Fruit fly (Drosophila melanogaster) whole organism, embryonic: ENCODE data around the gene CG33966.
A peak's percentile ranks its signal among the peaks of the same experiment; 100 is the strongest.

ENCODE experiments used
- Atf-2 ChIP-seq: fragments of 200-800 bp; sonication (Bioruptor generic); optimal IDR thresholded peaks from 2 replicates; lab custom pipeline; 2016; ENCODE audit warnings: missing biosample characterization, missing genetic modification characterization
- CG10267 ChIP-seq: fragments of 200-800 bp; sonication (Bioruptor generic); optimal IDR thresholded peaks from 2 replicates; lab custom pipeline; 2018; ENCODE audit warnings: missing biosample characterization, mild to moderate bottlenecking, missing genetic modification characterization, moderate library complexity
- CG12071 ChIP-seq: fragments of 200-800 bp; sonication (Bioruptor generic); optimal IDR thresholded peaks from 3 replicates; lab custom pipeline; 2018; ENCODE audit warnings: missing biosample characterization, mild to moderate bottlenecking, missing genetic modification characterization
- CG12299 ChIP-seq: fragments of 200-800 bp; sonication (Bioruptor generic); optimal IDR thresholded peaks from 2 replicates; lab custom pipeline; 2018; ENCODE audit warnings: missing biosample characterization, mild to moderate bottlenecking, missing genetic modification characterization
- CG12391 ChIP-seq: fragments of 200-800 bp; sonication (Bioruptor generic); optimal IDR thresholded peaks from 3 replicates; lab custom pipeline; 2018; ENCODE audit warnings: missing biosample characterization, mild to moderate bottlenecking, missing genetic modification characterization, moderate library complexity
- CG13424 ChIP-seq: fragments of 200-800 bp; sonication (Bioruptor generic); optimal IDR thresholded peaks from 2 replicates; lab custom pipeline; 2019; ENCODE audit warnings: missing biosample characterization, mild to moderate bottlenecking, missing genetic modification characterization, moderate library complexity
- CG13894 ChIP-seq: fragments of 200-800 bp; sonication (Bioruptor generic); optimal IDR thresholded peaks from 3 replicates; lab custom pipeline; 2018; ENCODE audit warnings: missing biosample characterization, mild to moderate bottlenecking, missing genetic modification characterization, moderate library complexity
- CG14441 ChIP-seq: fragments of 200-800 bp; sonication (Bioruptor generic); IDR thresholded peaks from 2 replicates; pipeline ENCODE4 v1.3.6; 2022; ENCODE audit warnings: missing biosample characterization, missing genetic modification characterization
- CG1529 ChIP-seq: fragments of 200-800 bp; sonication (Bioruptor generic); optimal IDR thresholded peaks from 3 replicates; lab custom pipeline; 2018; ENCODE audit warnings: missing biosample characterization, missing genetic modification characterization
- CG1602 ChIP-seq: fragments of 200-800 bp; sonication (Bioruptor generic); optimal IDR thresholded peaks from 3 replicates; lab custom pipeline; 2016; ENCODE audit warnings: missing biosample characterization, missing genetic modification characterization
- CG17612 ChIP-seq: fragments of 200-800 bp; sonication (Bioruptor generic); IDR thresholded peaks from 2 replicates; pipeline ENCODE4 v1.3.6; 2022; ENCODE audit warnings: missing biosample characterization, missing genetic modification characterization
- CG17802 ChIP-seq: fragments of 200-800 bp; sonication (Bioruptor generic); optimal IDR thresholded peaks from 2 replicates; lab custom pipeline; 2018; ENCODE audit warnings: missing biosample characterization, mild to moderate bottlenecking, missing genetic modification characterization, moderate library complexity
- CG1792 ChIP-seq: fragments of 200-800 bp; sonication (Bioruptor generic); optimal IDR thresholded peaks from 2 replicates; lab custom pipeline; 2016; ENCODE audit warnings: missing biosample characterization, missing genetic modification characterization
- CG18011 ChIP-seq: fragments of 200-800 bp; sonication (Bioruptor generic); optimal IDR thresholded peaks from 2 replicates; lab custom pipeline; 2017; ENCODE audit warnings: missing biosample characterization, missing genetic modification characterization, mild to moderate bottlenecking, moderate library complexity, missing genotype
- CG2712 ChIP-seq: fragments of 200-800 bp; optimal IDR thresholded peaks from 3 replicates; lab custom pipeline; 2019; ENCODE audit warnings: missing biosample characterization, mild to moderate bottlenecking, missing genetic modification characterization, moderate library complexity
- CG30403 ChIP-seq: fragments of 200-800 bp; sonication (Bioruptor generic); optimal IDR thresholded peaks from 3 replicates; lab custom pipeline; 2016; ENCODE audit warnings: missing biosample characterization, missing genetic modification characterization
- CG31224 ChIP-seq: fragments of 200-800 bp; sonication (Bioruptor generic); IDR thresholded peaks from 2 replicates; pipeline ENCODE4 v1.3.6; 2022; ENCODE audit warnings: missing biosample characterization, missing genetic modification characterization
- CG31365 ChIP-seq: fragments of 200-800 bp; sonication (Bioruptor generic); optimal IDR thresholded peaks from 2 replicates; lab custom pipeline; 2018; ENCODE audit warnings: missing biosample characterization, mild to moderate bottlenecking, missing genetic modification characterization
- CG33557 ChIP-seq: fragments of 200-800 bp; sonication (Bioruptor generic); optimal IDR thresholded peaks from 2 replicates; lab custom pipeline; 2019; ENCODE audit warnings: missing biosample characterization, mild to moderate bottlenecking, missing genetic modification characterization, moderate library complexity
- CG4360 ChIP-seq: fragments of 200-800 bp; sonication (Bioruptor generic); IDR thresholded peaks from 2 replicates; pipeline ENCODE4 v1.3.6; 2022; ENCODE audit warnings: missing biosample characterization, missing genetic modification characterization
- CG7963 ChIP-seq: fragments of 200-800 bp; sonication (Bioruptor generic); IDR thresholded peaks from 3 replicates; pipeline ENCODE4 v1.3.6; 2022; ENCODE audit warnings: missing biosample characterization, missing genetic modification characterization; ENCODE audit not compliant: partially characterized antibody
- CG8089 ChIP-seq: fragments of 200-800 bp; sonication (Bioruptor generic); optimal IDR thresholded peaks from 3 replicates; lab custom pipeline; 2016; ENCODE audit warnings: missing biosample characterization, missing genetic modification characterization
- CG8765 ChIP-seq: fragments of 200-800 bp; sonication (Bioruptor generic); IDR thresholded peaks from 2 replicates; pipeline ENCODE4 v1.3.6; 2022; ENCODE audit warnings: missing biosample characterization, missing genetic modification characterization
- CG9609 ChIP-seq: fragments of 200-800 bp; sonication (Bioruptor generic); optimal IDR thresholded peaks from 3 replicates; lab custom pipeline; 2016; ENCODE audit warnings: missing biosample characterization, missing genetic modification characterization
- Dad ChIP-seq: fragments of 200-800 bp; sonication (Bioruptor generic); optimal IDR thresholded peaks from 3 replicates; lab custom pipeline; 2016; ENCODE audit warnings: missing biosample characterization, missing genetic modification characterization
- Dll ChIP-seq: fragments of 200-800 bp; sonication (Bioruptor generic); IDR thresholded peaks from 4 replicates; pipeline ENCODE4 v1.3.6; 2022; ENCODE audit warnings: missing biosample characterization, missing genetic modification characterization; ENCODE audit not compliant: partially characterized antibody
- HLHmδ ChIP-seq: fragments of 200-800 bp; sonication (Bioruptor generic); optimal IDR thresholded peaks from 2 replicates; lab custom pipeline; 2018; ENCODE audit warnings: missing biosample characterization, mild to moderate bottlenecking, missing genetic modification characterization, moderate library complexity
- Hey ChIP-seq: fragments of 200-800 bp; sonication (Bioruptor generic); optimal IDR thresholded peaks from 3 replicates; lab custom pipeline; 2018; ENCODE audit warnings: missing biosample characterization, mild to moderate bottlenecking, missing genetic modification characterization
- Hmr ChIP-seq: fragments of 200-800 bp; sonication (Bioruptor generic); optimal IDR thresholded peaks from 3 replicates; lab custom pipeline; 2017; ENCODE audit warnings: mild to moderate bottlenecking, missing biosample characterization, missing genetic modification reagents, missing genetic modification characterization
- Hmx ChIP-seq: fragments of 200-800 bp; sonication (Bioruptor generic); optimal IDR thresholded peaks from 2 replicates; lab custom pipeline; 2016; ENCODE audit warnings: missing biosample characterization, missing genetic modification characterization
- Lpt ChIP-seq: fragments of >200 bp; optimal IDR thresholded peaks from 2 replicates; lab custom pipeline; 2018; ENCODE audit warnings: missing biosample characterization, missing genetic modification characterization
- Meics ChIP-seq: fragments of 200-800 bp; sonication (Bioruptor generic); optimal IDR thresholded peaks from 2 replicates; lab custom pipeline; 2017; ENCODE audit warnings: missing biosample characterization, mild to moderate bottlenecking, missing genetic modification characterization
- Oli ChIP-seq: fragments of 200-800 bp; sonication (Bioruptor generic); optimal IDR thresholded peaks from 2 replicates; lab custom pipeline; 2018; ENCODE audit warnings: missing biosample characterization, mild to moderate bottlenecking, missing genetic modification characterization, moderate library complexity
- Sin3A ChIP-seq: fragments of >200 bp; optimal IDR thresholded peaks from 2 replicates; lab custom pipeline; 2018
- abd-A ChIP-seq: fragments of 200-800 bp; sonication (Bioruptor generic); optimal IDR thresholded peaks from 3 replicates; lab custom pipeline; 2019; ENCODE audit warnings: missing biosample characterization, mild to moderate bottlenecking, missing genetic modification characterization, moderate library complexity
- btn ChIP-seq: fragments of 200-800 bp; sonication (Bioruptor generic); optimal IDR thresholded peaks from 2 replicates; lab custom pipeline; 2016; ENCODE audit warnings: missing biosample characterization, missing genetic modification characterization
- cas ChIP-seq: fragments of 200-800 bp; sonication (Bioruptor generic); IDR thresholded peaks from 2 replicates; pipeline ENCODE4 v1.3.6; 2022; ENCODE audit warnings: missing biosample characterization, missing genetic modification characterization
- dimm ChIP-seq: fragments of 200-800 bp; sonication (Bioruptor generic); IDR thresholded peaks from 2 replicates; pipeline ENCODE4 v1.3.6; 2022; ENCODE audit warnings: missing biosample characterization, missing genetic modification characterization
- dpn ChIP-seq, 2 experiments: fragments of 200-800 bp; sonication (Bioruptor generic); optimal IDR thresholded peaks; 3 replicates each; lab custom pipeline; 2016; ENCODE audit warnings: missing biosample characterization in 2 of 2, missing genetic modification characterization in 2 of 2
- fd64A ChIP-seq: fragments of 200-800 bp; sonication (Bioruptor generic); optimal IDR thresholded peaks from 3 replicates; lab custom pipeline; 2018; ENCODE audit warnings: missing biosample characterization, mild to moderate bottlenecking, missing genetic modification characterization
- fd96Cb ChIP-seq: fragments of 200-800 bp; sonication (Bioruptor generic); optimal IDR thresholded peaks from 2 replicates; lab custom pipeline; 2018; ENCODE audit warnings: missing biosample characterization, mild to moderate bottlenecking, missing genetic modification characterization, moderate library complexity
- gcm ChIP-seq: fragments of 200-800 bp; sonication (Bioruptor generic); optimal IDR thresholded peaks from 2 replicates; lab custom pipeline; 2019; ENCODE audit warnings: missing biosample characterization, mild to moderate bottlenecking, missing genetic modification characterization, moderate library complexity
- grau ChIP-seq: fragments of 200-800 bp; optimal IDR thresholded peaks from 3 replicates; lab custom pipeline; 2019; ENCODE audit warnings: missing biosample characterization, mild to moderate bottlenecking, missing genetic modification characterization, moderate library complexity
- lbe ChIP-seq: fragments of 200-800 bp; sonication (Bioruptor generic); optimal IDR thresholded peaks from 2 replicates; lab custom pipeline; 2016; ENCODE audit warnings: missing biosample characterization, mild to moderate bottlenecking, missing genetic modification characterization
- lilli ChIP-seq: fragments of 200-800 bp; sonication (Bioruptor generic); optimal IDR thresholded peaks from 3 replicates; lab custom pipeline; 2016; ENCODE audit warnings: missing biosample characterization, missing genetic modification characterization
- mld ChIP-seq: fragments of 200-800 bp; sonication (Bioruptor generic); IDR thresholded peaks from 3 replicates; pipeline ENCODE4 v1.3.6; 2022; ENCODE audit warnings: missing biosample characterization, missing genetic modification characterization; ENCODE audit not compliant: partially characterized antibody
- onecut ChIP-seq: fragments of 200-800 bp; sonication (Bioruptor generic); IDR thresholded peaks from 2 replicates; pipeline ENCODE4 v1.3.6; 2022; ENCODE audit warnings: missing biosample characterization, missing genetic modification characterization
- pb ChIP-seq: fragments of 200-800 bp; sonication (Bioruptor generic); optimal IDR thresholded peaks from 3 replicates; lab custom pipeline; 2016; ENCODE audit warnings: missing biosample characterization, missing genetic modification characterization
- tin ChIP-seq: fragments of 200-800 bp; sonication (Bioruptor generic); optimal IDR thresholded peaks from 3 replicates; lab custom pipeline; 2016; ENCODE audit warnings: missing biosample characterization, missing genetic modification characterization
- trh ChIP-seq: fragments of 200-800 bp; sonication (Bioruptor generic); optimal IDR thresholded peaks from 2 replicates; lab custom pipeline; 2016; ENCODE audit warnings: missing biosample characterization, missing genetic modification characterization
- vfl ChIP-seq: fragments of 200-800 bp; sonication (Bioruptor generic); optimal IDR thresholded peaks from 2 replicates; lab custom pipeline; 2016; ENCODE audit warnings: missing biosample characterization, missing genetic modification characterization
- zf30C ChIP-seq: fragments of 200-800 bp; sonication (Bioruptor generic); optimal IDR thresholded peaks from 3 replicates; lab custom pipeline; 2018; ENCODE audit warnings: missing biosample characterization, mild to moderate bottlenecking, missing genetic modification characterization

The CG33966 gene

DNA sequence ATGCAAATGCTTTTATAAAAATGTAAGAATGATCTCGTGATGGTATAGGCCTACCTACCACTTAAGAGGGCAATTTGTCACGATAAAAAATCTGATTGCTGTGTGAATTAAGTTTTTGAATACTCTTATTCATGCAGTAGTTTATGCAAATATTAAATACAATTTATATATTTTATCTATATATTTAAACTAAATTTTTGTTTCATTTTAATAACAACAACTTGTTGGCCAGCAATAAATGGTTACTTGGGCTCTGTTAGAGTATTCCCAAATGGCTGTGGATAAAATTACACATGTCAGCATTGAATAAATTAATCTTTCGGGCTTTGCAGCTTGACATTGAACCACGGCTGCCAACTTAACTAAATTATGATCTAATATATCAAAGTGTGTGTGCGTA, 24.6 kb downstream of the CG33966 start (continued):
- TF ChIP-seq CG18011 (GFP tag; lab: Kevin White, UChicago) (no peak), CG8089 (no peak), dimm (GFP tag; lab: Robert Waterston, UW) (no peak), CG1602 (GFP tag; lab: Kevin White, UChicago) (no peak), fd64A (GFP tag; lab: Kevin White, UChicago) (no peak), lilli (GFP tag; lab: Kevin White, UChicago) (no peak), tin (GFP tag; lab: Kevin White, UChicago) (no peak), CG12299 (tag; lab: Kevin White, UChicago) (no peak), CG9609 (GFP tag; lab: Kevin White, UChicago) (no peak), CG7963 (no peak), CG2712 (no peak), vfl (GFP tag; lab: Kevin White, UChicago) (no peak), Sin3A (lab: Kevin White, UChicago) (no peak), CG13424 (peak; percentile 27), CG1529 (GFP tag; lab: Kevin White, UChicago) (no peak), CG1792 (no peak), Dad (GFP tag; lab: Kevin White, UChicago) (no peak), lbe (GFP tag; lab: Kevin White, UChicago) (no peak), CG31365 (tag; lab: Kevin White, UChicago) (no peak), onecut (no peak), grau (tag; lab: Kevin White, UChicago) (peak; percentile 58), Meics (peak; percentile 34), CG17612 (GFP tag; lab: Robert Waterston, UW) (no peak), Lpt (no peak), Hmx (GFP tag; lab: Kevin White, UChicago) (no peak), CG8765 (GFP tag; lab: Robert Waterston, UW) (no peak), mld (no peak), CG13894 (tag; lab: Kevin White, UChicago) (no peak), cas (no peak), Atf-2 (no peak), CG31224 (GFP tag; lab: Robert Waterston, UW) (no peak), fd96Cb (no peak), zf30C (GFP tag; lab: Kevin White, UChicago) (no peak), CG12071 (GFP tag; lab: Kevin White, UChicago) (no peak), Dll (GFP tag; lab: Robert Waterston, UW) (no peak), Oli (no peak), CG30403 (GFP tag; lab: Kevin White, UChicago) (peak; percentile 18), gcm (GFP tag; lab: Kevin White, UChicago) (no peak), btn (GFP tag; lab: Kevin White, UChicago) (no peak), CG10267 (no peak), CG17802 (tag; lab: Kevin White, UChicago) (no peak), CG12391 (tag; lab: Kevin White, UChicago) (no peak), dpn (GFP tag; optimal IDR thresholded peaks at IDR 0.05; lab: Kevin White, UChicago) (no peak), trh (no peak), CG14441 (GFP tag; lab: Robert Waterston, UW) (peak; percentile 41; the same call in 1 of the 2 replicates), Hey (tag; lab: Kevin White, UChicago) (no peak), CG4360 (GFP tag; lab: Robert Waterston, UW) (no peak), HLHmδ (GFP tag; lab: Kevin White, UChicago) (no peak), abd-A (no peak), pb (no peak), Hmr (GFP tag; lab: Kevin White, UChicago) (peak; percentile 8), CG33557 (GFP tag; lab: Kevin White, UChicago) (no peak)
